Fruit fly (Drosophila melanogaster): ENCODE results near the gene CG9727.
A peak's percentile ranks its signal among the peaks of the same experiment; 100 is the strongest.

The CG9727 gene

dm6 chr3R:6409153-6409571 lies 47.3 kb downstream of the CG9727 start (continued):
- TF ChIP-seq p53 (GFP tag; optimal IDR thresholded peaks at IDR 0.05) (no peak), slp2 (GFP tag; optimal IDR thresholded peaks at IDR 0.05) (no peak), dan (GFP tag; IDR thresholded peaks at IDR 0.05) (no peak), zfh2 (GFP tag; optimal IDR thresholded peaks at IDR 0.05) (no peak), CG14050 (GFP tag; IDR thresholded peaks at IDR 0.05) (no peak), CG34376 (GFP tag; optimal IDR thresholded peaks at IDR 0.05) (no peak), Nf-YA (GFP tag; IDR thresholded peaks at IDR 0.05) (no peak), nau (GFP tag; optimal IDR thresholded peaks at IDR 0.05) (no peak), CG15514 (GFP tag; optimal IDR thresholded peaks at IDR 0.05) (no peak), Dfd (GFP tag; optimal IDR thresholded peaks at IDR 0.05) (no peak), CG3065 (GFP tag; optimal IDR thresholded peaks at IDR 0.05) (no peak), CG10959 (GFP tag; IDR thresholded peaks at IDR 0.05) (no peak), CG15696 (tag; optimal IDR thresholded peaks at IDR 0.05) (no peak), CG15479 (GFP tag; optimal IDR thresholded peaks at IDR 0.05) (peak; percentile 15), CG10366 (GFP tag; IDR thresholded peaks at IDR 0.05) (no peak), CG12219 (GFP tag; optimal IDR thresholded peaks at IDR 0.05) (peak; percentile 16), CrebB (tag; optimal IDR thresholded peaks at IDR 0.05) (no peak), CG2889 (GFP tag; IDR thresholded peaks at IDR 0.05) (no peak), pnt (GFP tag; optimal IDR thresholded peaks at IDR 0.05) (no peak), CG12942 (GFP tag; optimal IDR thresholded peaks at IDR 0.05) (no peak), C15 (GFP tag; IDR thresholded peaks at IDR 0.05) (no peak), CG1603 (tag; optimal IDR thresholded peaks at IDR 0.05) (no peak), CG10565 (GFP tag; optimal IDR thresholded peaks at IDR 0.05) (no peak), Fer3 (tag; optimal IDR thresholded peaks at IDR 0.05) (no peak), lmd (GFP tag; IDR thresholded peaks at IDR 0.05) (no peak), al (GFP tag; IDR thresholded peaks at IDR 0.05) (no peak), vvl (GFP tag; IDR thresholded peaks at IDR 0.05) (no peak; the same call in 1 of the 2 replicates), lilli (GFP tag; optimal IDR thresholded peaks at IDR 0.05) (no peak), run (tag; optimal IDR thresholded peaks at IDR 0.05) (no peak), CG1024 (GFP tag; IDR thresholded peaks at IDR 0.05) (0 out of 2 replicates have a peak, but pooled peaks have one; percentile 30), CG12104 (GFP tag; optimal IDR thresholded peaks at IDR 0.05) (no peak), exex (tag; optimal IDR thresholded peaks at IDR 0.05) (no peak), jumu (GFP tag; optimal IDR thresholded peaks at IDR 0.05) (no peak), Mes4 (GFP tag; optimal IDR thresholded peaks at IDR 0.05) (no peak), zen2 (GFP tag; IDR thresholded peaks at IDR 0.05; ENCODE audit: partially characterized antibody) (no peak), chif (GFP tag; optimal IDR thresholded peaks at IDR 0.05) (no peak), CG3281 (GFP tag; optimal IDR thresholded peaks at IDR 0.05) (no peak), slou (GFP tag; optimal IDR thresholded peaks at IDR 0.05) (no peak), CG9727 (GFP tag; optimal IDR thresholded peaks at IDR 0.05) (no peak), CG1647 (GFP tag; optimal IDR thresholded peaks at IDR 0.05) (no peak), crol (GFP tag; IDR thresholded peaks at IDR 0.05) (peak; percentile 63), CG4730 (GFP tag; IDR thresholded peaks at IDR 0.05) (no peak), corto (GFP tag; optimal IDR thresholded peaks at IDR 0.05) (no peak), Aef1 (GFP tag; IDR thresholded peaks at IDR 0.05) (no peak), CG6813 (GFP tag; optimal IDR thresholded peaks at IDR 0.05) (peak; percentile 38), D (optimal IDR thresholded peaks at IDR 0.05) (peak; percentile 0), D (GFP tag; optimal IDR thresholded peaks at IDR 0.05) (no peak), NK7.1 (GFP tag; optimal IDR thresholded peaks at IDR 0.05) (no peak), kni (GFP tag; optimal IDR thresholded peaks at IDR 0.05) (peak; percentile 81), aop (GFP tag; IDR thresholded peaks at IDR 0.05) (no peak), Gsc (GFP tag; IDR thresholded peaks at IDR 0.05) (no peak), CG33557 (GFP tag; optimal IDR thresholded peaks at IDR 0.05) (peak; percentile 58), da (GFP tag; optimal IDR thresholded peaks at IDR 0.05) (no peak)

Measured in whole organism, embryonic.